Fruit fly (Drosophila melanogaster) whole organism, wandering third instar larva: ENCODE data around the gene CG31515.

ENCODE experiments used
- br ChIP-seq: fragments of 200-800 bp; sonication (Bioruptor generic); optimal IDR thresholded peaks from 2 replicates; lab custom pipeline; 2016; ENCODE audit warnings: missing biosample characterization, missing genetic modification characterization
- foxo ChIP-seq, 2 experiments: fragments of 200-800 bp; sonication (Bioruptor generic); optimal IDR thresholded peaks; 2 replicates in 1 of 2; 3 replicates in 1 of 2; lab custom pipeline; 2016 to 2017; ENCODE audit warnings: missing biosample characterization in 2 of 2, missing genetic modification characterization in 2 of 2
- lola ChIP-seq: fragments of >200 bp; optimal IDR thresholded peaks from 2 replicates; lab custom pipeline; 2017; ENCODE audit warnings: missing biosample characterization, missing genetic modification characterization
- psq ChIP-seq: fragments of 200-800 bp; sonication (Bioruptor generic); optimal IDR thresholded peaks from 3 replicates; lab custom pipeline; 2017; ENCODE audit warnings: missing biosample characterization, mild to moderate bottlenecking, missing genetic modification characterization, moderate library complexity

dm6 chr3R:23368235-23368634 lies 20.5 kb downstream of the CG31515 start:
- TF ChIP-seq br (no peak), foxo (GFP tag; optimal IDR thresholded peaks at IDR 0.05; lab: Kevin White, UChicago) (no peak), psq (GFP tag; lab: Kevin White, UChicago) (no peak), lola (GFP tag; lab: Kevin White, UChicago) (no peak)
